Fruit fly (Drosophila melanogaster): ENCODE measurements around the gene CG1647.

DNA sequence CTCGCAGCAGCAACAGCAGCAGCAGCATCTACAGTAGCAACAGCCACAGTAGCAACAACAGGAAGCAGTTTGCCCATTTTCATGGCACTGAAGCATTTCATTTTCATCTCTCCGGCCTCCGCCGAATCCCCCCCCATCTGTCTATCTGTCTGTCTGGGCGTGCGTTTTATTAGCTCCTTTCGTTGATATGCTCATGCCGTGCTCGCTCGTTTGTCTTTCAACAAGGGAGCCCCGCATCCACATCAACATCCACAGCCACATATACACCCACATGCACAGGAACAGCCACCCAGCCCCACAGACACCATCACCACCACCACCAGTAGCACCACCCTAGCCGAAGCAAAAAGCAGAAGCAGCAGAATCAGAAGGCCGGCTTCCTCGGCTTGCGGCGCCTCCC is 31.5 kb downstream of the CG1647 start:
- TF ChIP-seq fd96Ca (GFP tag; IDR thresholded peaks at IDR 0.05) (no peak), EcR (GFP tag; optimal IDR thresholded peaks at IDR 0.05) (peak; percentile 54), CG10348 (GFP tag; IDR thresholded peaks at IDR 0.05) (no peak), Snoo (tag; optimal IDR thresholded peaks at IDR 0.05) (no peak), CG14655 (GFP tag; optimal IDR thresholded peaks at IDR 0.05) (no peak), CG9948 (tag; optimal IDR thresholded peaks at IDR 0.05) (no peak), gl (tag; optimal IDR thresholded peaks at IDR 0.05) (no peak), CG12605 (GFP tag; IDR thresholded peaks at IDR 0.05) (no peak), CG34367 (tag; optimal IDR thresholded peaks at IDR 0.05) (no peak), CG32121 (GFP tag; IDR thresholded peaks at IDR 0.05) (no peak), CG8159 (tag; optimal IDR thresholded peaks at IDR 0.05) (no peak)

Data from whole organism, pupa.